Worm (Caenorhabditis elegans): Measurements from ENCODE around the gene lig-4.

ce11 chrIII:7552859-7553258, 31.6 kb downstream of the lig-4 start:
- TF ChIP-seq F49E8.2 (tag; optimal IDR thresholded peaks at IDR 0.05; ENCODE audit: insufficient read depth): no peak
- no peak for TF ChIP-seq Y95B8A.8 (GFP tag; IDR thresholded peaks at IDR 0.05)
- TF ChIP-seq egrh-3 (GFP tag; IDR thresholded peaks at IDR 0.05): no peak
- no peak for TF ChIP-seq him-1 (tag; optimal IDR thresholded peaks at IDR 0.05)
- no peak for TF ChIP-seq ama-1 (optimal IDR thresholded peaks at IDR 0.05)
- no peak for TF ChIP-seq ama-1 (GFP tag; optimal IDR thresholded peaks at IDR 0.05)
- TF ChIP-seq efl-1 (GFP tag; optimal IDR thresholded peaks at IDR 0.05): no peak
- no peak for TF ChIP-seq F33H1.4 (GFP tag; IDR thresholded peaks at IDR 0.05)
- TF ChIP-seq snpc-4 (GFP tag; optimal IDR thresholded peaks at IDR 0.05): no peak
- TF ChIP-seq snpc-4 (tag; optimal IDR thresholded peaks at IDR 0.05): no peak
- no peak for TF ChIP-seq pha-4 (tag; optimal IDR thresholded peaks at IDR 0.05)
- no peak for TF ChIP-seq aptf-2 (GFP tag; conservative IDR thresholded peaks at IDR 0.05)
- TF ChIP-seq attf-5 (GFP tag; optimal IDR thresholded peaks at IDR 0.05): no peak
- TF ChIP-seq F57C9.4 (tag; optimal IDR thresholded peaks at IDR 0.05): no peak
- no peak for TF ChIP-seq lin-35 (GFP tag; optimal IDR thresholded peaks at IDR 0.05)
- no peak for TF ChIP-seq ztf-25 (GFP tag; IDR thresholded peaks at IDR 0.05)
